Worm (Caenorhabditis elegans) whole organism, dauer: ENCODE data around the gene T28B11.1.

Experiments
- unc-62 ChIP-seq: sonication (generic microtip); optimal IDR thresholded peaks from 2 replicates; lab custom pipeline; 2017; ENCODE audit warnings: missing biosample characterization, missing genetic modification reagents, missing genetic modification characterization

T28B11.1 gene

DNA sequence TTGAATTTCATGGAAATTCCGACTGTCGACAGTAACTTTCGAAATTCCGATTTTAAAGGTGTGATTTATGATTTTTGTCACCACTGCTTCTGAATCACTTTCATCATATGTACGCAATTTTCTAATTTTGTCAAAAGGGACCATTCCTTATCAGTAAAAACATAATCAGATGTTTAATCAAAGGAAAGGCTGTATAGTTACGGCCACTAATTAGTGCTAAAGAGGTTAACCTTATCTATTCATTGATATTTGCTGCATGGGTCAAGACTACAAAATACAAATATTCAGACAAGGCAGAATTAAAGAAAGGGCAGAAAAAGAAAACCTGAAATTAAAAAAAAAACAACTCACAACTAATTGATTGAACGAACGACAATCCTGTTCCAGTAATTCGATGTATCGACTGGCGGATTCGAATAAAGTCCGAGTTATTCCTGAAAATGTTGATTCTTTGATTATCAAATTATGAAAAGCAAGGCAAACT is at the start of gene T28B11.1:
T28B11.1 (minus strand) TSS at position 434 of the 484 bp plus-strand sequence.
- TF ChIP-seq unc-62 (GFP tag; lab: Kevin White, UChicago), result no peak

DNA sequence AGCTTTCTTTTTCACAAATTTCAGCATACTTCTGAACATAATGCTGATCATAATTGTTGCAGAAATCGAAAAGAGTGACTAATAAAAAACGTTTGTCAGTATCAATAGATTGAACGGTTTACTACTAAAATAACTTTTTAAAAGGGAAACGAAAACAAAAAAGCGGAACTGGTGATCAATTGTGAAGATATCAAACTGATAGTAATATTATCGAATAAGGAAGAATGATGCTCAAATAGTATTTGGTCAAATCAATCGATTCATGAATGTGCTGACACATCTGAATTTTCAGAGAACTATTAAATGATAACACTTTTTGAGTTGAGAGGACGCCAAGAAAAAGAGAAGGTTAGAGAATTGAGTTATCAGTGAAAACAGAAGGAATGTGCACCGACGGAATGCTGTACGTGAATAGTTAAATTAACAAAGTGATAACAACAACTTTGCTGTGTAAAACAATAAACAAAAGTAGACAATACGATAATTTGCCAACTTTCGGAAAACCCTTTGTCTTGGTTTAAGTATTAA is 44.4 kb upstream of the T28B11.1 start, which contains the start of gene D1054.5:
D1054.5 (minus strand) TSS at position 51 of the 528 bp plus-strand sequence.
- TF ChIP-seq unc-62 (GFP tag; lab: Kevin White, UChicago), result no peak

DNA sequence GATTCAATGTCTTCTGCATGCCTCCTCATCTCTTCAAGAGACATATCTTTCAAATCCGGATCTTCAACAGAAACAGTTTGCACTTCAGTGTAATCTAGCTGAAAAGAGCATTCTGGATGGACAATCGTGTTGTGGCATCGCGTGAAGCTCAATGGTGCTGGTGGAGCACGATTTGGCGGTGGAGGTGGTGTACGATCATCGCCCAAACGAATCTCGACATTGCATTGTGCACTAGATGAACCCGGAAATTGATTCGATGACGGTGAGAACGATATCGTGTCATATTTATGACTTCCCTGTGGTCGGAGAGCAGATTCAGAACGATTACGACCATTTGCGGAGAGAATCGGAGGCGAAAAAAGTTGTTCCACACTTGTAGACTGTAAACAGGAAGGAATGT is 41.0 kb upstream of the T28B11.1 start:
- TF ChIP-seq unc-62 (GFP tag; lab: Kevin White, UChicago), result no peak

DNA sequence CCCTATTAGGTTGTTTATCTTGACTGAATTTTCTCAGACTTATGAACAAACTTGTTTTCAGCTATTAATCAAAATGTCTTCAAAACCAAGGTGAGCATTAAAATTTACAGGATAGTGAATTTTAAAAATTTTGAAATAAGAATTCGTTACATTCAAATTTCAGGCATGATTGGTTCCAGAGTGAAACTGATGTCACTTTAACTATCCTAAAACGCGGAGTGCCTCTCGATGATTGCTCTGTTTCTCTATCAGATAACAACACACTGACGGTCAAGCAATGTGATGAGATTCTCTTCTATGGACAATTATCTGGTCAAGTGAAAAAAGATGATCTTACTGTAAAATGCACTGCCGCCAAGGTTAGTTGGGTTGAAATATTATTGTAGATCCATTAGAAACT is 39.2 kb upstream of the T28B11.1 start, which contains the start of gene D1054.3:
D1054.3 (plus strand) TSS at position 62 of the 400 bp plus-strand sequence.
- no peak for TF ChIP-seq unc-62 (GFP tag; lab: Kevin White, UChicago)

DNA sequence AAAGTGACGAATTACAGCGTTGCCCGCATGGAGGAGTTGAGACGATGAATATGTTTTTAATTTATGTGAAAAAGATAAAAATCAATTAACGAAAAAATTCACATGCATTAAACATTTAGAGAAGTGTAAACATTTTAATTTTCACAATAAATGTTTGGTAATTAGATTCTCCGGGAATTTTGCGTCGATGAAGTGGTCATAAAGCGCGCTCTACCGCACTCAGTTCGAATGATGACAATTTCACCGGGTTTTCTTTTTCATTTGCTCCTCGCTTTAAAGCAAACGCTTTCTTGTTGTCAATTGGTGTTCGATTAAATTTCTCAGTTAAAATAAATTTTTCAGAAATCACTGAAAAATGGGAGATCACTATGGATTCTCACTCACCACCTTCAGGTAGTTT is 37.8 kb upstream of the T28B11.1 start, which contains the start of the genes D1054.1 and pas-2:
D1054.1 (minus strand) TSS at position 192 of the 400 bp plus-strand sequence.
pas-2 (plus strand) TSS at position 343 of the 400 bp plus-strand sequence.
- no peak for TF ChIP-seq unc-62 (GFP tag; lab: Kevin White, UChicago)

DNA sequence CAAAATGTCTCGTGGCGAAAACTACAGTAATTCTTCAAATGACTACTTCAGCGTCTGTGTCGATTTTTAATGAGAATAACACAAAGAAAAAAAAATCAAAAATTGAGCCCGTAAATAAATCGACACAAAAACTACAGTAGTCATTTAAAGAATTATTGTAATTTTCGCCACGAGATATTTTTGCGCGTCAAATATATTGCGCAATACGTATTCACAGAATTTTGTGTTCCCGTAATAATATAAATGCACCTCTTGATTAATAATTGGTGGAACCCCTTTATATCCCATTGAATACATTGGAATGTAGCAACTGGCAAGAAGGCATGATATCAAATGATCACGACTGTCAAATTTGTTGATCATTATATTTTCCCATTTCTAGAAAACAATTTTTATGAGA is 36.7 kb upstream of the T28B11.1 start:
- TF ChIP-seq unc-62 (GFP tag; lab: Kevin White, UChicago), result no peak

DNA sequence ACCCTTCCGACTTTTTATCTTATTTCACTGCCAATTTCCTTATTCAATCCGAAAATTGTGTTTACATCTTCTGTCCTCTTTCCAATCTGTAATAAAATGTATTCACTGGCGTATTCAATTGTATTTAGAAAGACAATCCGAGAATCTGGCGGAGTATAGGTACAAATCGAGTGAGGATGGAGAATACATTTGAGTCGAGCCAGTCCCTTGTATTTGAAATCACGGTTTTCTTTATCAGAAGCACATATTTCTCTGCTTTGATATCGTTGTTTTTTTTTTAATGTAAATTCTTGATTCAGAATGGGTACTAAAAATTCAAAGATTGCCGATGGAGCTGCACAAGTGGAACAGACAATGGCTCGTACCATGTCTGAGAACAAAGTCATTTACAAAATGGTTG is 31.8 kb upstream of the T28B11.1 start, which contains the start of gene ocr-1:
ocr-1 (plus strand) TSS at position 301 of the 400 bp plus-strand sequence.
- no peak for TF ChIP-seq unc-62 (GFP tag; lab: Kevin White, UChicago)

DNA sequence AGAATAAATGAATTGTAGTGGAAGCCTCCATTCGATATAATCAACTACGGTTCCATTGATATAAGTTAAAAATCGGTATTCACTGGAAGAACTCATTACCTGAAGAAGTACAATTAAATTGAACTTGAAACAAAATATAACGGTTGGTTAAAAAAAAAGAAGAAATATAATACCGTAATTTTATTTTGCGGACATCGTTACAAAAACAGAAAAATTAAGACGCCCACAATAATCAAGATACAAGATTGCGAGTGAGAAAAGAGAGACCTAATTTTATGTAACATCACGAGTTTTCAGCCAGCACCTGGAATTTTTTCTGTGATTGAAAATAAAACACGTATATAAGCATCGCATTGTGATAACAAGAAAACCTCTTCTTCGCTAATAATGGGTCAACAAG is 30.5 kb upstream of the T28B11.1 start, which contains the start of gene sre-6:
sre-6 (minus strand) TSS at position 101 of the 400 bp plus-strand sequence.
- no peak for TF ChIP-seq unc-62 (GFP tag; lab: Kevin White, UChicago)

DNA sequence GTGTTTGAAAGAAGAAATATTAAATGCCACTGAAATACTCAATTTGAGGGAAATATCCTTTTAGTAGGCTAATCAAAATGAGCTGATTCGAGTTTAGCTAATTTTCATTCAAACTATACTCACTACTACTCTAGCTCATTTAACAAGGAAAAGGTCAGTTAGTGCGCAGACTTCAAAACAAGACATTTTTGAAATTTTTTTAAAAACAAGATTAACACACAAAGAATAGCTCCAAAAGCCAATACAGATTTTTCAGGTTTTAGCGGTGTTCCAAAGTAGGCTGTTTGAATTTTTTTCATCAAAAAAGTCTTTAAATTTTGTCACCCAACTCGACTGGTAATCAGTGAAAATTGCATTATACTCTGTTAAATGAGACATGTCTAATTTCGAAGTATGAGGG is 28.6 kb upstream of the T28B11.1 start:
- TF ChIP-seq unc-62 (GFP tag; lab: Kevin White, UChicago), result no peak

DNA sequence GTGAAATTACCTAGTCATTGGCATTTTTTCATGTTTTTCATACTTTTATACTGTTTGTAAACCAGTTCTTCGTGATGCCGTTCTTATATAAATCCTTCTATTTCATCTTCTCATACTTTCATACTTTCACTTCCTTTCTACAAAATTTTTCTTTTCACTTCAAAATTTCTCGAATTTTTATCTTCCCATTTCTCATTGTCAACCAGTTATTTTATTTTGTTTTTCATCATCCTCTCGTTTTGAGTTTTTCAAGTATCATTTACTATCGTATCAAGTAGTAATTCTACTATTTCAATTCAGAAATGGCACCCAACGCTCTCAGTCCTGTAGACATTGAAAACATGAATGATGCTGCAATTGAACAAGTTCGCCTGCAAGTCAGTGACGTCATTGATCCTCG is 26.4 kb upstream of the T28B11.1 start, which contains the start of gene F28H7.8:
F28H7.8 (plus strand) TSS at position 301 of the 400 bp plus-strand sequence.
- no peak for TF ChIP-seq unc-62 (GFP tag; lab: Kevin White, UChicago)

DNA sequence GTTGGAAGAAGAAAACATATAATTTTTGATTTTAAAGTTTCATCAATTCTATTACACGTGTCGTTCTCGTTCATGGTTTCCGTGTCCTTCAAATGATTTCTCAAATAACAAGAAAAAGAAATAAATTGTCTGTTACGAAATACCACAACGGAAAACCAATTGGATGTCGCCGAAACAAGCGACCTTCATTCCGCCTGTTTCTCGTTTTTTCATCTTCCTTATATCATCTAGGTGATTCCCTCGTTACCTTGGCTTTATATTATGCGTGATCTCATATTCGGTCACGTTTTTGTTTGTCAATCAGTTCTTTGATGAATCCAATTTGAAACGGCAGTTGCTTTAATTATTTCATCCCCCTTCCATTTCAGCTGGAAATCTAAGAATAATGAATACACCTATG is 24.9 kb upstream of the T28B11.1 start:
- TF ChIP-seq unc-62 (GFP tag; lab: Kevin White, UChicago), result no peak

DNA sequence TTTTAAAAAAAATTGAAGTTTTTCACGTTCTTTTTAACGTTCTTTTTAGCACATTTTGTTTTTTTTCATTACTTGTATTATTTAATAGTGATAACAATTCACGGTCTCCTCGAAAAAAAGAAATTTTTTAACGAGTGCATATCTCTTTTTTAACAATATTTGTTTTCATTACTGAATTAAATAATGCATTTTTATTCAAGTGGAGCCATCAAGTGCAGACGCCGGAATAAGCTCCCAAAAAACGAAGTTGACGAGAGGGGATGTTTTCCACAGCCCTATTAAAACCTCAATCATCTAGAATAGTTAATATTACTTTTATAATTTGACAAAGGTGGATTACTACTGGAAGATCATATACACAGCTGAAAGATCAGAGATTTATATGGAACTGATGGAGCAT is 24.5 kb upstream of the T28B11.1 start, which contains the start of gene irld-6:
irld-6 (minus strand) TSS at position 101 of the 400 bp plus-strand sequence.
- TF ChIP-seq unc-62 (GFP tag; lab: Kevin White, UChicago), result no peak

DNA sequence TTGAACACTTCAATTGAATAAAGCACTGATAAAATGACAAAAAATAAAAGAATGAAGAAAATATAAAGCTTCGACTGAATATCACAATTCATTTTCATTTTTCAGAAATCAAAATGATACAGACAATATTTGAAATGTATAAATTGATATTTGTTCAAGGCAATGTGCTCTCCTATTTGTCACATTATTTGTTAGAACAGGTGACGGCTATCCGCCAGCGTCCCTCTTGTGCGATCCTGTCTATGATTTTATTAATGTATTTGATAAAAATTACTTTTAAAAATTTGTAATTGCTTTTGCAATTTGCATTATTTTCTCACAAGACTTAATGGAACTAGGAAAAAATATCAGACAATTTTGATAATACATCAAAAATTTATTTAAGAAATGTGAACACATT is 21.8 kb upstream of the T28B11.1 start, which contains the start of gene F28H7.7:
F28H7.7 (minus strand) TSS at position 101 of the 400 bp plus-strand sequence.
- no peak for TF ChIP-seq unc-62 (GFP tag; lab: Kevin White, UChicago)

DNA sequence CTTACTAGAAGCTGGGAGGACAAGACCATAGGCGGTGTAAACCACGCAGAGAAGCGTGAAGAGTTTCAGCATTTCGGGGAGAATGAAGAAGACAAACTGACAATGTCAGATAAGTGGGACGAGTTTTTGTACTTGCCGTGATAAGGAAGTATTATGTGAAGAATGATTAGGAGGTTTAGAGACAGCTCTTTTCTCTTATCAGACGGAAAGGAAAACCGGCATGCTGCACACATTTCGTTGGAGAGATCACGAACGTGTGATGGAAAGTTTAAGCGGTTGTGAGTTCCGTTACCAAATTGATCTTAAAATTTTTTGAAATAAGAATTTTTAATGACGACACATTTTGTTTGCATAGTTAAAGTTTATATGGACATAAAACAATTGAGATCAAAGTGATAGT is 18.4 kb upstream of the T28B11.1 start, which contains the start of gene F28H7.3:
F28H7.3 (minus strand) TSS at position 159 of the 400 bp plus-strand sequence.
- TF ChIP-seq unc-62 (GFP tag; lab: Kevin White, UChicago), result no peak

DNA sequence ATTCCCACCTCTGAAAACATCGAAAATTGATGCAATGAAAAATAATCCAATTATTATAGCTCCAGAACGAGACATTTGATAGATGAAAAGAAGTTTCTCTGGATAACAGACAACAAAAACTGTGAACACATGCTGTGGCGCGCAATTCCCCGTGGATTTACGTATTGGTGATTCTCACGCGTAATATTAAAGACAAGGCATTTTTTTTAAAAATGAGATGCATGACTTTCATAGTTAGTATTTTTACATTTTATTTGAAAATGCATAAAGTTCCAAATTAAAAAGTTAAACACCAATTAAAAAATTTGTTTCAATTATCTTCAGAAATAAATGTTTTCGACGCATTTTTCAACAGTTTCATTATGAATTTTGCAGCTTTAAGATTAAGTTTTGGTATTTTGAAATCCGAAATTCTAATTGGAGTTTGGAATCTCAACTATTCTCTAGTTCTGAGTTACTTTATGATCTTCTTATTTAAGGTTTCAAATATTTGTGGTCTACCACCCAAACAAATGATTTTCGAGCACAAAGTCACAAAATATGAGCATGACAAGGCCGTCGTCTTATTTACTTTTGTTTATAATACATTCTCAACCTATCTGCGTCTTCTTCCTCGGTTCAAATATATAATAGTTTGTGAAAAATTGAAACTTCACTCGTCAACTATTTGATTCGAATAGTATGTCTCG is 15.2 kb upstream of the T28B11.1 start, which contains the start of the genes selt-1.2 and F28H7.2:
selt-1.2 (minus strand) TSS at position 101 of the 689 bp plus-strand sequence.
F28H7.2 (plus strand) TSS at position 639 of the 689 bp plus-strand sequence.
- no peak for TF ChIP-seq unc-62 (GFP tag; lab: Kevin White, UChicago)

DNA sequence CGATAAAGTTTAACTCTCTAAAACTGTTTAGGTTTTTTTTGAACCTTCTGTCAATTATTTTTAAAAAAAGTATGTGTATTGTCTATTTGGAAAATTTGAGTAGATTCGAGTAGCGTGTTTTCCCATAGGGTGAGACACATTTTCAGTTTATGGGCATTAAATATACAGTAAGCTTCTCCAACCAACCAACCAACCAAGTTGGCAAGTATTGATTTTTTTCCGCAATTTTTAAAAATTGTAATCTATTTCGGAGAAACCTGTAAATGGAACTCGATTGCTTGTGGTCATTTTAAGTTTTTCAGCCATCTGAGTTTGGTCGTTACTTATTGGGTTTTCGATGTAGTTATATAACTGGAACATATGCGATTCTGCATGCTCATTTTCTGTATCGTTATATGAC is 12.8 kb upstream of the T28B11.1 start, which contains the start of gene srj-21:
srj-21 (plus strand) TSS at position 301 of the 400 bp plus-strand sequence.
- TF ChIP-seq unc-62 (GFP tag; lab: Kevin White, UChicago), result no peak
